Fruit fly (Drosophila melanogaster): ENCODE results near the gene uif.

Gene uif

dm6 chr2L:7013157-7013556, 3.0 kb upstream of the uif start, which contains the start of gene CG43322:
CG43322 (plus strand) TSS chr2L:7013396.
- no peak for TF ChIP-seq rn (GFP tag; IDR thresholded peaks at IDR 0.05)
- TF ChIP-seq D1 (tag; optimal IDR thresholded peaks at IDR 0.05) = peak; percentile 10
- TF ChIP-seq CG10348 (GFP tag; IDR thresholded peaks at IDR 0.05) = no peak
- no peak for TF ChIP-seq Pif1B (GFP tag; optimal IDR thresholded peaks at IDR 0.05)

- TF ChIP-seq CG34367 (tag; optimal IDR thresholded peaks at IDR 0.05) (no peak), rn (GFP tag; IDR thresholded peaks at IDR 0.05) (no peak), CG8301 (tag; optimal IDR thresholded peaks at IDR 0.05) (no peak), CG13204 (GFP tag; optimal IDR thresholded peaks at IDR 0.05) (no peak), CG10348 (GFP tag; IDR thresholded peaks at IDR 0.05) (no peak), Pif1A (GFP tag; optimal IDR thresholded peaks at IDR 0.05) (no peak), fd96Ca (GFP tag; IDR thresholded peaks at IDR 0.05) (no peak), Snoo (tag; optimal IDR thresholded peaks at IDR 0.05) (no peak), D1 (tag; optimal IDR thresholded peaks at IDR 0.05) (no peak), CG14655 (GFP tag; optimal IDR thresholded peaks at IDR 0.05) (no peak), CG9948 (tag; optimal IDR thresholded peaks at IDR 0.05) (no peak), gl (tag; optimal IDR thresholded peaks at IDR 0.05) (no peak), CG8159 (tag; optimal IDR thresholded peaks at IDR 0.05) (no peak), CG4496 (GFP tag; IDR thresholded peaks at IDR 0.05) (no peak), Pif1B (GFP tag; optimal IDR thresholded peaks at IDR 0.05) (no peak), EcR (GFP tag; optimal IDR thresholded peaks at IDR 0.05) (no peak), CG32121 (GFP tag; IDR thresholded peaks at IDR 0.05) (no peak), CG17806 (tag; optimal IDR thresholded peaks at IDR 0.05) (no peak), CG15710 (tag; optimal IDR thresholded peaks at IDR 0.05) (no peak)
Observed at dm6 chr2L:7011962-7012361, 1.8 kb upstream of the uif start, which contains the start of gene CG43321. CG43321 (plus strand) TSS chr2L:7012262.

dm6 chr2L:7010513-7010912, 354 bp upstream of the uif start:
- no peak for TF ChIP-seq CG4496 (GFP tag; IDR thresholded peaks at IDR 0.05)

dm6 chr2L:7007564-7007963, 2.6 kb downstream of the uif start:
- TF ChIP-seq CG4496 (GFP tag; IDR thresholded peaks at IDR 0.05) = no peak
- no peak for TF ChIP-seq CG32121 (GFP tag; IDR thresholded peaks at IDR 0.05)
- TF ChIP-seq gl (tag; optimal IDR thresholded peaks at IDR 0.05) = no peak
- no peak for TF ChIP-seq Pif1A (GFP tag; optimal IDR thresholded peaks at IDR 0.05)
- TF ChIP-seq CG13204 (GFP tag; optimal IDR thresholded peaks at IDR 0.05) = no peak
- no peak for TF ChIP-seq fd96Ca (GFP tag; IDR thresholded peaks at IDR 0.05)
- no peak for TF ChIP-seq CG8301 (tag; optimal IDR thresholded peaks at IDR 0.05)
- TF ChIP-seq CG17806 (tag; optimal IDR thresholded peaks at IDR 0.05) = no peak
- no peak for TF ChIP-seq CG14655 (GFP tag; optimal IDR thresholded peaks at IDR 0.05)
- TF ChIP-seq CG34367 (tag; optimal IDR thresholded peaks at IDR 0.05) = no peak
- TF ChIP-seq D1 (tag; optimal IDR thresholded peaks at IDR 0.05) = no peak
- no peak for TF ChIP-seq Ets98B (GFP tag; IDR thresholded peaks at IDR 0.05)
- TF ChIP-seq CG15710 (tag; optimal IDR thresholded peaks at IDR 0.05) = no peak
- no peak for TF ChIP-seq CG12605 (GFP tag; IDR thresholded peaks at IDR 0.05)
- TF ChIP-seq EcR (GFP tag; optimal IDR thresholded peaks at IDR 0.05) = no peak
- no peak for TF ChIP-seq Snoo (tag; optimal IDR thresholded peaks at IDR 0.05)
- no peak for TF ChIP-seq Pif1B (GFP tag; optimal IDR thresholded peaks at IDR 0.05)

dm6 chr2L:7005489-7005888, 4.7 kb downstream of the uif start:
- no peak for TF ChIP-seq CG15710 (tag; optimal IDR thresholded peaks at IDR 0.05)
- no peak for TF ChIP-seq CG10348 (GFP tag; IDR thresholded peaks at IDR 0.05)
- TF ChIP-seq EcR (GFP tag; optimal IDR thresholded peaks at IDR 0.05) = peak; percentile 20
- no peak for TF ChIP-seq Ets98B (GFP tag; IDR thresholded peaks at IDR 0.05)
- no peak for TF ChIP-seq Snoo (tag; optimal IDR thresholded peaks at IDR 0.05)
- no peak for TF ChIP-seq CG14655 (GFP tag; optimal IDR thresholded peaks at IDR 0.05)
- no peak for TF ChIP-seq D1 (tag; optimal IDR thresholded peaks at IDR 0.05)

dm6 chr2L:7004304-7004703, 5.9 kb downstream of the uif start:
- TF ChIP-seq EcR (GFP tag; optimal IDR thresholded peaks at IDR 0.05) = peak; percentile 50
- TF ChIP-seq CG12605 (GFP tag; IDR thresholded peaks at IDR 0.05) = no peak

dm6 chr2L:6998736-6999135, 11.4 kb downstream of the uif start:
- no peak for TF ChIP-seq CG9948 (tag; optimal IDR thresholded peaks at IDR 0.05)
- TF ChIP-seq rn (GFP tag; IDR thresholded peaks at IDR 0.05) = no peak
- TF ChIP-seq D1 (tag; optimal IDR thresholded peaks at IDR 0.05) = no peak
- no peak for TF ChIP-seq CG17806 (tag; optimal IDR thresholded peaks at IDR 0.05)
- no peak for TF ChIP-seq CG34367 (tag; optimal IDR thresholded peaks at IDR 0.05)
- TF ChIP-seq EcR (GFP tag; optimal IDR thresholded peaks at IDR 0.05) = no peak
- no peak for TF ChIP-seq CG12605 (GFP tag; IDR thresholded peaks at IDR 0.05)

- TF ChIP-seq rn (GFP tag; IDR thresholded peaks at IDR 0.05) (0 out of 2 replicates have a peak, but pooled peaks have one; percentile 47), EcR (GFP tag; optimal IDR thresholded peaks at IDR 0.05) (peak; percentile 41), CG32121 (GFP tag; IDR thresholded peaks at IDR 0.05) (peak; percentile 83), Pif1A (GFP tag; optimal IDR thresholded peaks at IDR 0.05) (peak; percentile 58), CG17806 (tag; optimal IDR thresholded peaks at IDR 0.05) (peak; percentile 56), Ets98B (GFP tag; IDR thresholded peaks at IDR 0.05) (peak; percentile 88), CG10348 (GFP tag; IDR thresholded peaks at IDR 0.05) (0 out of 2 replicates have a peak, but pooled peaks have one; percentile 35), CG34367 (tag; optimal IDR thresholded peaks at IDR 0.05) (peak; percentile 65), fd96Ca (GFP tag; IDR thresholded peaks at IDR 0.05) (peak; percentile 87), CG15710 (tag; optimal IDR thresholded peaks at IDR 0.05) (peak; percentile 61), D1 (tag; optimal IDR thresholded peaks at IDR 0.05) (no peak), CG4496 (GFP tag; IDR thresholded peaks at IDR 0.05) (peak; percentile 87), CG13204 (GFP tag; optimal IDR thresholded peaks at IDR 0.05) (no peak), CG9948 (tag; optimal IDR thresholded peaks at IDR 0.05) (peak; percentile 38), CG8159 (tag; optimal IDR thresholded peaks at IDR 0.05) (peak; percentile 67), CG12605 (GFP tag; IDR thresholded peaks at IDR 0.05) (peak; percentile 77), Pif1B (GFP tag; optimal IDR thresholded peaks at IDR 0.05) (peak; percentile 49), gl (tag; optimal IDR thresholded peaks at IDR 0.05) (peak; percentile 23), Snoo (tag; optimal IDR thresholded peaks at IDR 0.05) (peak; percentile 33), CG14655 (GFP tag; optimal IDR thresholded peaks at IDR 0.05) (peak; percentile 76), CG8301 (tag; optimal IDR thresholded peaks at IDR 0.05) (peak; percentile 75)
Observed at dm6 chr2L:6991085-6991484, 19.1 kb downstream of the uif start.

Measured in whole organism, pupa.